Fruit fly (Drosophila melanogaster): Measurements from ENCODE around the gene Cbp80.

The Cbp80 gene

dm6 chrX:4616865-4617669 is 32.7 kb upstream of the Cbp80 start, which contains the start of gene peb (continued):
- TF ChIP-seq pan (optimal IDR thresholded peaks at IDR 0.05) (no peak), pan (GFP tag; optimal IDR thresholded peaks at IDR 0.05 in 1 of 2, IDR thresholded peaks at IDR 0.05 in 1 of 2) (no peak), hkb (optimal IDR thresholded peaks at IDR 0.05) (no peak), hkb (GFP tag; IDR thresholded peaks at IDR 0.05) (0 out of 2 replicates have a peak, but pooled peaks have one; percentile 12), ATbp (GFP tag; optimal IDR thresholded peaks at IDR 0.05) (no peak), CG17802 (tag; optimal IDR thresholded peaks at IDR 0.05) (no peak), vfl (GFP tag; optimal IDR thresholded peaks at IDR 0.05) (no peak), CG15073 (GFP tag; optimal IDR thresholded peaks at IDR 0.05) (no peak), CG13624 (GFP tag; optimal IDR thresholded peaks at IDR 0.05) (no peak), Abd-B (GFP tag; optimal IDR thresholded peaks at IDR 0.05) (no peak), trem (tag; optimal IDR thresholded peaks at IDR 0.05) (no peak), CG7271 (tag; optimal IDR thresholded peaks at IDR 0.05) (no peak), CG12659 (GFP tag; optimal IDR thresholded peaks at IDR 0.05) (no peak), CG13296 (GFP tag; optimal IDR thresholded peaks at IDR 0.05) (no peak), CG3281 (GFP tag; optimal IDR thresholded peaks at IDR 0.05) (no peak), PHDP (tag; optimal IDR thresholded peaks at IDR 0.05) (no peak), Dip3 (GFP tag; optimal IDR thresholded peaks at IDR 0.05) (no peak), jumu (GFP tag; optimal IDR thresholded peaks at IDR 0.05) (peak; percentile 56), Chrac-16 (GFP tag; optimal IDR thresholded peaks at IDR 0.05) (peak; percentile 62), CG4617 (GFP tag; optimal IDR thresholded peaks at IDR 0.05; ENCODE audit: borderline replicate concordance) (no peak), CG11398 (GFP tag; optimal IDR thresholded peaks at IDR 0.05) (no peak), Hr3 (GFP tag; optimal IDR thresholded peaks at IDR 0.05) (peak; percentile 38), CG3407 (GFP tag; optimal IDR thresholded peaks at IDR 0.05) (no peak), slp2 (GFP tag; optimal IDR thresholded peaks at IDR 0.05) (peak; percentile 13), Sry-β (GFP tag; optimal IDR thresholded peaks at IDR 0.05) (no peak), pfk (GFP tag; optimal IDR thresholded peaks at IDR 0.05) (no peak), Sin3A (optimal IDR thresholded peaks at IDR 0.05) (no peak), CG4360 (GFP tag; IDR thresholded peaks at IDR 0.05) (no peak), CG1603 (tag; optimal IDR thresholded peaks at IDR 0.05) (peak; percentile 21), slbo (GFP tag; IDR thresholded peaks at IDR 0.05) (no peak), CG4282 (GFP tag; optimal IDR thresholded peaks at IDR 0.05) (no peak), Awh (GFP tag; IDR thresholded peaks at IDR 0.05) (no peak), CG6254 (GFP tag; optimal IDR thresholded peaks at IDR 0.05) (peak; percentile 47), Camta (GFP tag; optimal IDR thresholded peaks at IDR 0.05) (peak; percentile 72), MESR4 (GFP tag; optimal IDR thresholded peaks at IDR 0.05) (no peak), corto (GFP tag; optimal IDR thresholded peaks at IDR 0.05) (no peak), Sox102F (GFP tag; optimal IDR thresholded peaks at IDR 0.05) (peak; percentile 27), cg (GFP tag; optimal IDR thresholded peaks at IDR 0.05) (peak; percentile 78), stwl (tag; optimal IDR thresholded peaks at IDR 0.05) (no peak), NfI (GFP tag; optimal IDR thresholded peaks at IDR 0.05) (no peak), CG4730 (GFP tag; IDR thresholded peaks at IDR 0.05) (no peak), Ada2b (GFP tag; IDR thresholded peaks at IDR 0.05) (no peak), insv (GFP tag; optimal IDR thresholded peaks at IDR 0.05) (no peak), CG6683 (GFP tag; optimal IDR thresholded peaks at IDR 0.05) (no peak), CG9727 (GFP tag; optimal IDR thresholded peaks at IDR 0.05) (peak; percentile 79), vnd (GFP tag; IDR thresholded peaks at IDR 0.05; ENCODE audit: partially characterized antibody) (no peak), tin (GFP tag; optimal IDR thresholded peaks at IDR 0.05) (peak; percentile 52), CG33213 (GFP tag; optimal IDR thresholded peaks at IDR 0.05) (no peak), CG11504 (tag; optimal IDR thresholded peaks at IDR 0.05) (peak; percentile 69), kni (GFP tag; optimal IDR thresholded peaks at IDR 0.05) (no peak)
